Worm (Caenorhabditis elegans) whole organism, L3 larva: ENCODE data around the gene ugt-23.

Source experiments
- ama-1 ChIP-seq: fragments of 150-350 bp; optimal IDR thresholded peaks from 2 replicates; lab custom pipeline; 2018
- elt-2 ChIP-seq: sonication (generic microtip); optimal IDR thresholded peaks from 2 replicates; lab custom pipeline; 2016; ENCODE audit warnings: missing genetic modification reagents, mild to moderate bottlenecking, missing genetic modification characterization, missing compliant biosample characterization
- elt-3 ChIP-seq, 3 experiments: fragments of 150-350 bp in 1 of 3; sonication (generic microtip) in 2 of 3; optimal IDR thresholded peaks; 2 replicates in 2 of 3; 4 replicates in 1 of 3; lab custom pipeline; 2014 to 2017; ENCODE audit warnings: missing biosample characterization in 3 of 3, missing genetic modification characterization in 3 of 3
- lin-39 ChIP-seq: fragments of 150-350 bp; optimal IDR thresholded peaks from 2 replicates; lab custom pipeline; 2018; ENCODE audit warnings: missing biosample characterization, missing genetic modification reagents, missing genetic modification characterization
- nfya-1 ChIP-seq: sonication (generic microtip); optimal IDR thresholded peaks from 2 replicates; lab custom pipeline; 2017; ENCODE audit warnings: missing genetic modification characterization, mild to moderate bottlenecking, missing compliant biosample characterization, antibody characterized with exemption, moderate library complexity; ENCODE audit not compliant: insufficient read depth
- nhr-12 ChIP-seq: fragments of 150-350 bp; optimal IDR thresholded peaks from 2 replicates; lab custom pipeline; 2014; ENCODE audit warnings: missing biosample characterization, missing genetic modification characterization
- nhr-77 ChIP-seq: fragments of 150-350 bp; optimal IDR thresholded peaks from 2 replicates; lab custom pipeline; 2014; ENCODE audit warnings: missing biosample characterization, missing genetic modification characterization
- pha-4 ChIP-seq: fragments of 150-350 bp; optimal IDR thresholded peaks from 2 replicates; lab custom pipeline; 2014; ENCODE audit warnings: missing biosample characterization, missing genetic modification reagents, missing genetic modification characterization
- unc-39 ChIP-seq: sonication (generic microtip); optimal IDR thresholded peaks from 4 replicates; lab custom pipeline; 2017; ENCODE audit warnings: missing biosample characterization, missing genetic modification characterization
- unc-62 ChIP-seq: fragments of 150-350 bp; sonication (generic microtip); optimal IDR thresholded peaks from 4 replicates; lab custom pipeline; 2014; ENCODE audit warnings: missing biosample characterization, missing genetic modification reagents, missing genetic modification characterization
- ztf-4 ChIP-seq: fragments of 150-350 bp; optimal IDR thresholded peaks from 2 replicates; lab custom pipeline; 2014; ENCODE audit warnings: missing biosample characterization, missing genetic modification characterization

- TF ChIP-seq nhr-12 (tag; lab: Kevin White, UChicago) (no peak), lin-39 (tag; lab: Kevin White, UChicago) (no peak), elt-3 (tag; optimal IDR thresholded peaks at IDR 0.05; lab: Kevin White, UChicago) (no peak), unc-62 (no peak), elt-2 (no peak), unc-39 (tag; lab: Kevin White, UChicago) (no peak), nfya-1 (tag; lab: Kevin White, UChicago) (no peak), ztf-4 (no peak), nhr-77 (tag; lab: Kevin White, UChicago) (no peak), pha-4 (no peak), ama-1 (lab: Kevin White, UChicago) (no peak)
Measured at ce11 chrX:9893069-9893468, 31.9 kb downstream of the ugt-23 start.
